Worm (Caenorhabditis elegans) whole organism, L4 larva: Measurements from ENCODE around the gene col-102.

ENCODE experiments used
- D1046.2 ChIP-seq: fragments of 200-800 bp; sonication (Bioruptor generic); IDR thresholded peaks from 2 replicates; pipeline ENCODE4 v1.3.6; 2022; ENCODE audit warnings: missing genetic modification characterization, missing compliant biosample characterization
- F26F4.8 ChIP-seq: fragments of 200-800 bp; sonication (Bioruptor generic); conservative IDR thresholded peaks from 2 replicates; pipeline ENCODE4 v1.3.6; 2022; ENCODE audit warnings: missing genetic modification characterization, missing compliant biosample characterization
- F44E2.7 ChIP-seq: fragments of 200-800 bp; sonication (Bioruptor generic); IDR thresholded peaks from 2 replicates; pipeline ENCODE4 v2.1.2; 2022; ENCODE audit warnings: missing genetic modification characterization, missing compliant biosample characterization
- F49E8.2 ChIP-seq: sonication (generic microtip); optimal IDR thresholded peaks from 2 replicates; lab custom pipeline; 2016; ENCODE audit warnings: missing compliant biosample characterization, mild to moderate bottlenecking, missing genetic modification characterization, borderline replicate concordance
- R02D3.7 ChIP-seq: fragments of 150-350 bp; sonication (generic microtip); optimal IDR thresholded peaks from 3 replicates; lab custom pipeline; 2014; ENCODE audit warnings: missing biosample characterization, missing genetic modification characterization
- Y105C5A.15 ChIP-seq: fragments of 200-800 bp; sonication (Bioruptor generic); IDR thresholded peaks from 2 replicates; pipeline ENCODE4 v1.3.6; 2022; ENCODE audit warnings: missing genetic modification characterization, missing compliant biosample characterization
- ZK337.2 ChIP-seq: fragments of 200-800 bp; sonication (Bioruptor generic); IDR thresholded peaks from 2 replicates; pipeline ENCODE4 v1.3.6; 2022; ENCODE audit warnings: missing genetic modification reagents, missing genetic modification characterization, missing compliant biosample characterization
- ZK546.5 ChIP-seq, 2 experiments: sonication (generic microtip); optimal IDR thresholded peaks; 2 replicates each; lab custom pipeline; 2017; ENCODE audit warnings: missing biosample characterization in 2 of 2, missing genetic modification characterization in 2 of 2
- aha-1 ChIP-seq: fragments of 150-350 bp; peaks from one replicate; lab custom pipeline; 2014; ENCODE audit warnings: missing biosample characterization, missing genetic modification characterization
- aly-2 ChIP-seq: sonication (generic microtip); optimal IDR thresholded peaks from 2 replicates; lab custom pipeline; 2018; ENCODE audit warnings: missing biosample characterization, missing genetic modification characterization
- ama-1 ChIP-seq: fragments of 150-350 bp; optimal IDR thresholded peaks from 2 replicates; lab custom pipeline; 2014; ENCODE audit warnings: inconsistent platforms, mixed read lengths
- ceh-44 ChIP-seq: fragments of 200-800 bp; sonication (Bioruptor generic); IDR thresholded peaks from 2 replicates; pipeline ENCODE4 v1.3.6; 2022; ENCODE audit warnings: missing genetic modification reagents, missing genetic modification characterization, missing compliant biosample characterization
- ceh-62 ChIP-seq: sonication (generic microtip); optimal IDR thresholded peaks from 2 replicates; lab custom pipeline; 2017; ENCODE audit warnings: missing biosample characterization, missing genetic modification characterization
- ctbp-1 ChIP-seq: fragments of 200-800 bp; sonication (Bioruptor generic); IDR thresholded peaks from 2 replicates; pipeline ENCODE4 v1.3.6; 2022; ENCODE audit warnings: missing genetic modification reagents, missing genetic modification characterization, missing compliant biosample characterization
- daf-19 ChIP-seq: fragments of 200-800 bp; sonication (Bioruptor generic); conservative IDR thresholded peaks from 2 replicates; pipeline ENCODE4 v1.3.6; 2022; ENCODE audit warnings: missing genetic modification characterization, missing compliant biosample characterization
- daf-8 ChIP-seq: fragments of 200-800 bp; sonication (Bioruptor generic); IDR thresholded peaks from 2 replicates; pipeline ENCODE4 v1.3.6; 2022; ENCODE audit warnings: missing genetic modification characterization, missing compliant biosample characterization
- dmd-6 ChIP-seq: fragments of 200-800 bp; sonication (Bioruptor generic); IDR thresholded peaks from 2 replicates; pipeline ENCODE4 v1.3.6; 2022; ENCODE audit warnings: missing genetic modification reagents, missing genetic modification characterization, missing compliant biosample characterization
- dmd-8 ChIP-seq: fragments of 200-800 bp; sonication (Bioruptor generic); IDR thresholded peaks from 2 replicates; pipeline ENCODE4 v1.3.6; 2022; ENCODE audit warnings: missing genetic modification characterization, missing compliant biosample characterization
- dmd-9 ChIP-seq: fragments of 200-800 bp; sonication (Bioruptor generic); IDR thresholded peaks from 2 replicates; pipeline ENCODE4 v1.3.6; 2022; ENCODE audit warnings: missing genetic modification reagents, missing genetic modification characterization, missing compliant biosample characterization
- dpl-1 ChIP-seq: fragments of 150-350 bp; optimal IDR thresholded peaks from 2 replicates; lab custom pipeline; 2014; ENCODE audit warnings: missing biosample characterization, missing genetic modification reagents, missing genetic modification characterization
- duxl-1 ChIP-seq: sonication (generic microtip); optimal IDR thresholded peaks from 2 replicates; lab custom pipeline; 2016; ENCODE audit warnings: mild to moderate bottlenecking, missing genetic modification characterization, moderate library complexity, missing compliant biosample characterization; ENCODE audit not compliant: poor library complexity
- egl-27 ChIP-seq: sonication (generic microtip); optimal IDR thresholded peaks from 3 replicates; lab custom pipeline; 2017; ENCODE audit warnings: missing biosample characterization, missing genetic modification reagents, missing genetic modification characterization
- gei-8 ChIP-seq: fragments of 200-800 bp; sonication (Bioruptor generic); optimal IDR thresholded peaks from 2 replicates; lab custom pipeline; 2018; ENCODE audit warnings: mild to moderate bottlenecking, missing genetic modification characterization, missing compliant biosample characterization
- hif-1 ChIP-seq, 2 experiments: sonication (generic microtip); optimal IDR thresholded peaks; 2 replicates each; lab custom pipeline; 2016 to 2017; ENCODE audit warnings: missing compliant biosample characterization in 2 of 2, missing genetic modification characterization in 2 of 2, missing genetic modification reagents in 2 of 2, missing genotype in 2 of 2, mild to moderate bottlenecking in 1 of 2
- hlh-11 ChIP-seq: fragments of 200-800 bp; sonication (Bioruptor generic); optimal IDR thresholded peaks from 2 replicates; lab custom pipeline; 2018; ENCODE audit warnings: mild to moderate bottlenecking, missing genetic modification characterization, missing compliant biosample characterization
- hmg-1.1 ChIP-seq: fragments of 200-800 bp; sonication (Bioruptor generic); IDR thresholded peaks from 2 replicates; pipeline ENCODE4 v1.3.6; 2022; ENCODE audit warnings: missing genetic modification reagents, missing genetic modification characterization, missing compliant biosample characterization
- lim-7 ChIP-seq: fragments of 200-800 bp; sonication (Bioruptor generic); IDR thresholded peaks from 2 replicates; pipeline ENCODE4 v1.3.6; 2022; ENCODE audit warnings: missing genetic modification characterization, missing compliant biosample characterization
- lin-1 ChIP-seq: fragments of 200-800 bp; sonication (Bioruptor generic); IDR thresholded peaks from 2 replicates; pipeline ENCODE4 v1.3.6; 2022; ENCODE audit warnings: missing genetic modification reagents, missing genetic modification characterization, missing compliant biosample characterization
- lin-13 ChIP-seq: fragments of 150-350 bp; optimal IDR thresholded peaks from 2 replicates; lab custom pipeline; 2014; ENCODE audit warnings: missing biosample characterization, missing genetic modification reagents, missing genetic modification characterization
- lin-15B ChIP-seq: fragments of 150-350 bp; sonication (generic microtip); optimal IDR thresholded peaks from 3 replicates; lab custom pipeline; 2014; ENCODE audit warnings: missing biosample characterization, missing genetic modification characterization
- lin-29 ChIP-seq: fragments of 200-800 bp; sonication (Bioruptor generic); IDR thresholded peaks from 2 replicates; pipeline ENCODE4 v1.3.6; 2022; ENCODE audit warnings: missing genetic modification reagents, missing genetic modification characterization, missing compliant biosample characterization
- lin-38 ChIP-seq: fragments of 200-800 bp; sonication (Bioruptor generic); IDR thresholded peaks from 2 replicates; pipeline ENCODE4 v1.3.6; 2022; ENCODE audit warnings: missing genetic modification reagents, missing genetic modification characterization, missing compliant biosample characterization
- lin-39 ChIP-seq: fragments of 150-350 bp; optimal IDR thresholded peaks from 2 replicates; lab custom pipeline; 2014; ENCODE audit warnings: missing biosample characterization, missing genetic modification reagents, missing genetic modification characterization
- lsy-2 ChIP-seq, 2 experiments: fragments of 150-350 bp in 1 of 2; sonication (generic microtip) in 1 of 2; optimal IDR thresholded peaks; 2 replicates each; lab custom pipeline; 2014 to 2017; ENCODE audit warnings: missing biosample characterization in 2 of 2, missing genetic modification characterization in 2 of 2
- mep-1 ChIP-seq: fragments of 150-350 bp; sonication (generic microtip); optimal IDR thresholded peaks from 3 replicates; lab custom pipeline; 2014; ENCODE audit warnings: missing biosample characterization, missing genetic modification characterization
- mxl-3 ChIP-seq: fragments of 200-800 bp; sonication (Bioruptor generic); optimal IDR thresholded peaks from 2 replicates; lab custom pipeline; 2018; ENCODE audit warnings: mild to moderate bottlenecking, missing genetic modification characterization, missing compliant biosample characterization
- nhr-10 ChIP-seq: fragments of 150-350 bp; optimal IDR thresholded peaks from 2 replicates; lab custom pipeline; 2014; ENCODE audit warnings: missing biosample characterization, missing genetic modification characterization
- nhr-111 ChIP-seq: fragments of 200-800 bp; sonication (Bioruptor generic); optimal IDR thresholded peaks from 2 replicates; lab custom pipeline; 2018; ENCODE audit warnings: mild to moderate bottlenecking, missing genetic modification characterization, missing compliant biosample characterization
- nhr-237 ChIP-seq: sonication (generic microtip); optimal IDR thresholded peaks from 2 replicates; lab custom pipeline; 2017; ENCODE audit warnings: missing biosample characterization, missing genetic modification characterization
- nhr-6 ChIP-seq: fragments of 150-350 bp; optimal IDR thresholded peaks from 2 replicates; lab custom pipeline; 2014; ENCODE audit warnings: missing biosample characterization, missing genetic modification characterization
- nhr-77 ChIP-seq: fragments of 150-350 bp; optimal IDR thresholded peaks from 2 replicates; lab custom pipeline; 2014; ENCODE audit warnings: missing biosample characterization, missing genetic modification characterization
- pha-4 ChIP-seq, 2 experiments: fragments of 150-350 bp in 1 of 2; fragments of 200-800 bp in 1 of 2; sonication (Bioruptor generic) in 1 of 2; IDR thresholded peaks in 1 of 2; optimal IDR thresholded peaks in 1 of 2; 2 replicates each; pipeline versions ENCODE4 v1.3.6 to Lab custom; 2014 to 2022; ENCODE audit warnings: missing genetic modification characterization in 2 of 2, missing genetic modification reagents in 2 of 2, missing biosample characterization in 1 of 2, missing compliant biosample characterization in 1 of 2
- set-16 ChIP-seq: fragments of 200-800 bp; sonication (Bioruptor generic); IDR thresholded peaks from 2 replicates; pipeline ENCODE4 v1.3.6; 2022; ENCODE audit warnings: missing genetic modification reagents, missing genetic modification characterization, missing compliant biosample characterization
- spr-1 ChIP-seq: sonication (generic microtip); optimal IDR thresholded peaks from 2 replicates; lab custom pipeline; 2016; ENCODE audit warnings: mild to moderate bottlenecking, missing genetic modification characterization, missing compliant biosample characterization
- tag-97 ChIP-seq: fragments of 200-800 bp; sonication (Bioruptor generic); IDR thresholded peaks from 2 replicates; pipeline ENCODE4 v1.3.6; 2022; ENCODE audit warnings: missing genetic modification characterization, missing compliant biosample characterization
- unc-39 ChIP-seq: sonication (generic microtip); optimal IDR thresholded peaks from 2 replicates; lab custom pipeline; 2017; ENCODE audit warnings: missing biosample characterization, missing genetic modification characterization
- unc-62 ChIP-seq, 3 experiments: fragments of 150-350 bp in 1 of 3; sonication (generic microtip); optimal IDR thresholded peaks in 2 of 3; peaks in 1 of 3; 1 replicate in 1 of 3; 2 replicates in 2 of 3; lab custom pipeline; 2014 to 2017; ENCODE audit warnings: missing biosample characterization in 3 of 3, missing genetic modification characterization in 3 of 3, missing genetic modification reagents in 3 of 3, missing genotype in 1 of 3
- vab-7 ChIP-seq: fragments of 200-800 bp; sonication (Bioruptor generic); IDR thresholded peaks from 2 replicates; pipeline ENCODE4 v1.3.6; 2022; ENCODE audit warnings: missing genetic modification reagents, missing genetic modification characterization, missing compliant biosample characterization
- zfp-3 ChIP-seq: fragments of 200-800 bp; sonication (Bioruptor generic); conservative IDR thresholded peaks from 2 replicates; pipeline ENCODE4 v1.3.6; 2022; ENCODE audit warnings: missing genetic modification reagents, missing genetic modification characterization, missing compliant biosample characterization
- ztf-11 ChIP-seq: fragments of 150-350 bp; optimal IDR thresholded peaks from 2 replicates; lab custom pipeline; 2014; ENCODE audit warnings: missing biosample characterization, missing genetic modification characterization
- ztf-7 ChIP-seq: fragments of 150-350 bp; optimal IDR thresholded peaks from 2 replicates; lab custom pipeline; 2014; ENCODE audit warnings: missing biosample characterization, missing genetic modification characterization

The col-102 gene

ce11 chrIV:620324-620723, 16.1 kb downstream of the col-102 start:
- TF ChIP-seq lin-38 (GFP tag; lab: Robert Waterston, UW) (no peak), tag-97 (GFP tag; lab: Robert Waterston, UW) (no peak), lsy-2 (tag; optimal IDR thresholded peaks at IDR 0.05; lab: Kevin White, UChicago) (no peak), hif-1 (tag; optimal IDR thresholded peaks at IDR 0.05; lab: Kevin White, UChicago) (peak in 1 of 2 experiments; percentile 43), hmg-1.1 (GFP tag; lab: Robert Waterston, UW) (peak; percentile 91), lin-15B (tag; lab: Kevin White, UChicago) (no peak), lin-13 (GFP tag; lab: Kevin White, UChicago) (no peak), egl-27 (tag; lab: Kevin White, UChicago) (peak; percentile 8), ama-1 (no peak), aly-2 (no peak), Y105C5A.15 (0 out of 2 replicates have a peak, but pooled peaks have one; percentile 57), F44E2.7 (GFP tag; lab: Robert Waterston, UW) (peak; percentile 85; the same call in 1 of the 2 replicates), F49E8.2 (tag; lab: Kevin White, UChicago) (no peak), mep-1 (tag; lab: Kevin White, UChicago) (no peak), daf-8 (GFP tag; lab: Robert Waterston, UW) (no peak), lin-39 (tag; lab: Kevin White, UChicago) (no peak), duxl-1 (tag; lab: Kevin White, UChicago) (peak; percentile 46), ztf-7 (tag; lab: Kevin White, UChicago) (peak; percentile 24), nhr-77 (tag; lab: Kevin White, UChicago) (peak; percentile 27), mxl-3 (GFP tag; lab: Kevin White, UChicago) (peak; percentile 20), nhr-10 (no peak), ceh-62 (tag; lab: Kevin White, UChicago) (no peak), nhr-237 (tag; lab: Kevin White, UChicago) (no peak), ZK546.5 (tag; optimal IDR thresholded peaks at IDR 0.05; lab: Kevin White, UChicago) (no peak), F26F4.8 (GFP tag; lab: Robert Waterston, UW) (peak; percentile 74), dmd-8 (GFP tag; lab: Robert Waterston, UW) (peak; percentile 90), R02D3.7 (tag; lab: Kevin White, UChicago) (no peak), pha-4 (GFP tag; IDR thresholded peaks at IDR 0.05; lab: Robert Waterston, UW) (peak; percentile 81), pha-4 (tag; optimal IDR thresholded peaks at IDR 0.05; lab: Kevin White, UChicago) (no peak), unc-62 (GFP tag; optimal IDR thresholded peaks at IDR 0.05 in 1 of 2; lab: Kevin White, UChicago) (peak in 1 of 2 experiments; percentile 55), unc-62 (tag; optimal IDR thresholded peaks at IDR 0.05; lab: Kevin White, UChicago) (no peak), dmd-9 (GFP tag; lab: Robert Waterston, UW) (peak; percentile 71), nhr-6 (tag; lab: Kevin White, UChicago) (peak; percentile 38), ceh-44 (0 out of 2 replicates have a peak, but pooled peaks have one; percentile 35), zfp-3 (GFP tag; lab: Robert Waterston, UW) (0 out of 2 replicates have a peak, but pooled peaks have one; percentile 37), lin-1 (GFP tag; lab: Robert Waterston, UW) (peak; percentile 60; the same call in 1 of the 2 replicates), lim-7 (GFP tag; lab: Robert Waterston, UW) (peak; percentile 85), D1046.2 (GFP tag; lab: Robert Waterston, UW) (0 out of 2 replicates have a peak, but pooled peaks have one; percentile 50), unc-39 (no peak), dmd-6 (peak; percentile 61), set-16 (GFP tag; lab: Robert Waterston, UW) (no peak), aha-1 (tag; lab: Kevin White, UChicago) (peak; percentile 96), gei-8 (peak; percentile 59), vab-7 (GFP tag; lab: Robert Waterston, UW) (peak; percentile 65; the same call in 1 of the 2 replicates), ZK337.2 (GFP tag; lab: Robert Waterston, UW) (peak; percentile 50; the same call in 1 of the 2 replicates), lin-29 (GFP tag; lab: Robert Waterston, UW) (no peak), ctbp-1 (GFP tag; lab: Robert Waterston, UW) (peak; percentile 87), ztf-11 (tag; lab: Kevin White, UChicago) (no peak), hlh-11 (tag; lab: Kevin White, UChicago) (peak; percentile 47), daf-19 (GFP tag; lab: Robert Waterston, UW) (0 out of 2 replicates have a peak, but pooled peaks have one; percentile 43), dpl-1 (GFP tag; lab: Kevin White, UChicago) (no peak), spr-1 (peak; percentile 31), nhr-111 (GFP tag; lab: Kevin White, UChicago) (peak; percentile 56)
